Fruit fly (Drosophila melanogaster): Measurements from ENCODE around the gene Snapin.

Gene Snapin

dm6 chr2L:2734215-2734614 lies 25.3 kb downstream of the Snapin start:
- TF ChIP-seq br (GFP tag; optimal IDR thresholded peaks at IDR 0.05) (peak; percentile 45), CG32264 (GFP tag; optimal IDR thresholded peaks at IDR 0.05) (no peak), foxo (GFP tag; optimal IDR thresholded peaks at IDR 0.05) (peak in 1 of 2 experiments; percentile 59), Jra (GFP tag; optimal IDR thresholded peaks at IDR 0.05) (peak; percentile 2), jim (GFP tag; optimal IDR thresholded peaks at IDR 0.05) (no peak), Myc (optimal IDR thresholded peaks at IDR 0.05) (no peak), OdsH (GFP tag; optimal IDR thresholded peaks at IDR 0.05) (peak; percentile 66), ey (GFP tag; optimal IDR thresholded peaks at IDR 0.05) (peak; percentile 69), sv (GFP tag; optimal IDR thresholded peaks at IDR 0.05) (peak; percentile 1), Sp1 (GFP tag; optimal IDR thresholded peaks at IDR 0.05) (peak; percentile 23), CrebA (GFP tag; optimal IDR thresholded peaks at IDR 0.05; ENCODE audit: borderline replicate concordance) (no peak), usp (GFP tag; optimal IDR thresholded peaks at IDR 0.05) (no peak), sage (GFP tag; optimal IDR thresholded peaks at IDR 0.05) (no peak), tai (GFP tag; optimal IDR thresholded peaks at IDR 0.05) (no peak), h (GFP tag; optimal IDR thresholded peaks at IDR 0.05) (peak; percentile 77), dmrt93B (GFP tag; optimal IDR thresholded peaks at IDR 0.05) (peak; percentile 49), fru (GFP tag; optimal IDR thresholded peaks at IDR 0.05) (peak; percentile 57), Mio (GFP tag; optimal IDR thresholded peaks at IDR 0.05) (no peak), HLH106 (tag; optimal IDR thresholded peaks at IDR 0.05) (peak; percentile 63), Dif (GFP tag; optimal IDR thresholded peaks at IDR 0.05; ENCODE audit: partially characterized antibody) (no peak), psq (GFP tag; optimal IDR thresholded peaks at IDR 0.05) (peak; percentile 47), pan (optimal IDR thresholded peaks at IDR 0.05) (no peak), Hnf4 (GFP tag; optimal IDR thresholded peaks at IDR 0.05) (peak; percentile 9), rgr (GFP tag; optimal IDR thresholded peaks at IDR 0.05) (peak; percentile 61), woc (GFP tag; optimal IDR thresholded peaks at IDR 0.05) (peak; percentile 53)

DNA sequence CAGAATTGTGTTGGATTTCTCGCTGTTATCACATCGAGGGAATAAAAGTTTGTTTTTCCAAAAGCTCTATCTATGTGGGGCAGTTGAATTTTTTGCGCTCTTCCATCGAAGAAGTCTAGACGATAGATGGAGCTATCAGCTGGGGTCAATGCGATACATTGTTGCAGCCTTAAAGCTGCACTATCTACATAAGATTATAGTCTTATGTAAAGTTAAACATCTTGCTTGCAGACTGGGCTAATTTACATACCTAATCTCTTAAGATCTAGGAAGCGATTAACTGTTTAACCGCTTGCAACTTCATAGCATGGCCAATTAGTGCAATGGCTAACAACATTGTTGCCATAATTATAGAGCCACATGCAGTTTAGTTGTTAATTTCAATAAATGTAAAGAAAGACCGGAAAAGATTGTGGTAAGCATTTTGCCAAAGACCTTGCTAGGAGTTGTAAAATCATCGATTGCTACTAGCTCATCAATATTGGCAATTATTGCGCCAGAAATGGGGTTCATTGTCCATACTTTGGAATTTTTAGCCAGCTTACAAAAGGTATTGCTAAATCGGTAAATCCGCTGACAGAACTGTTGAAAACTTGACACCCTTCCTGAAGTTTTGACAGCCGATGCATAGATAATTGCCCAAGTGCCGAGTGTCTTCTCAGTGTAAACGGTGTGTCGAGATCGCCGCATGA lies 27.2 kb downstream of the Snapin start:
- no peak for TF ChIP-seq lola (GFP tag; optimal IDR thresholded peaks at IDR 0.05)
- TF ChIP-seq rgr (GFP tag; optimal IDR thresholded peaks at IDR 0.05), result no peak
- no peak for TF ChIP-seq brk (GFP tag; optimal IDR thresholded peaks at IDR 0.05)
- no peak for TF ChIP-seq Rel (GFP tag; optimal IDR thresholded peaks at IDR 0.05)
- TF ChIP-seq Rel (tag; optimal IDR thresholded peaks at IDR 0.05), result no peak
- no peak for TF ChIP-seq Hr78 (GFP tag; optimal IDR thresholded peaks at IDR 0.05)
- no peak for TF ChIP-seq Dfd (GFP tag; optimal IDR thresholded peaks at IDR 0.05)
- no peak for TF ChIP-seq Jra (GFP tag; optimal IDR thresholded peaks at IDR 0.05)
- no peak for TF ChIP-seq usp (GFP tag; optimal IDR thresholded peaks at IDR 0.05)
- TF ChIP-seq foxo (GFP tag; optimal IDR thresholded peaks at IDR 0.05), result no peak
- no peak for TF ChIP-seq pan (optimal IDR thresholded peaks at IDR 0.05)
- TF ChIP-seq dmrt93B (GFP tag; optimal IDR thresholded peaks at IDR 0.05), result no peak
- TF ChIP-seq GATAd (GFP tag; optimal IDR thresholded peaks at IDR 0.05), result no peak
- TF ChIP-seq dsf (GFP tag; optimal IDR thresholded peaks at IDR 0.05; ENCODE audit: borderline replicate concordance), result no peak
- TF ChIP-seq Mio (GFP tag; optimal IDR thresholded peaks at IDR 0.05), result no peak

dm6 chr2L:2731370-2732138 lies 27.9 kb downstream of the Snapin start:
- no peak for TF ChIP-seq Hr83 (GFP tag; optimal IDR thresholded peaks at IDR 0.05; ENCODE audit: poor library complexity, severe bottlenecking)
- peak; percentile 31 for TF ChIP-seq rgr (GFP tag; optimal IDR thresholded peaks at IDR 0.05)
- no peak for TF ChIP-seq Hr78 (GFP tag; optimal IDR thresholded peaks at IDR 0.05)
- no peak for TF ChIP-seq Myc (optimal IDR thresholded peaks at IDR 0.05)
- TF ChIP-seq h (GFP tag; optimal IDR thresholded peaks at IDR 0.05), result peak; percentile 36
- peak in 1 of 2 experiments; percentile 40 for TF ChIP-seq foxo (GFP tag; optimal IDR thresholded peaks at IDR 0.05)
- no peak for TF ChIP-seq sv (GFP tag; optimal IDR thresholded peaks at IDR 0.05)
- TF ChIP-seq Abd-B (GFP tag; optimal IDR thresholded peaks at IDR 0.05), result no peak
- TF ChIP-seq fru (GFP tag; optimal IDR thresholded peaks at IDR 0.05), result peak; percentile 35
- TF ChIP-seq GATAd (GFP tag; optimal IDR thresholded peaks at IDR 0.05), result no peak
- peak; percentile 11 for TF ChIP-seq ey (GFP tag; optimal IDR thresholded peaks at IDR 0.05)
- peak; percentile 39 for TF ChIP-seq OdsH (GFP tag; optimal IDR thresholded peaks at IDR 0.05)
